Fruit fly (Drosophila melanogaster): ENCODE data around the gene homer.

dm6 chr2L:6693794-6694254, 29.3 kb downstream of the homer start:
- TF ChIP-seq ttk (optimal IDR thresholded peaks at IDR 0.05) (no peak), Myc (optimal IDR thresholded peaks at IDR 0.05) (no peak), h (optimal IDR thresholded peaks at IDR 0.05) (no peak)

Data from Kc167 (cell line).